Worm (Caenorhabditis elegans) whole organism, L3 larva: ENCODE results near the gene ZK616.1.

Experiments
- aly-2 ChIP-seq: fragments of 150-350 bp; optimal IDR thresholded peaks from 2 replicates; lab custom pipeline; 2014; ENCODE audit warnings: missing biosample characterization, missing genetic modification characterization
- ama-1 ChIP-seq: fragments of 150-350 bp; optimal IDR thresholded peaks from 2 replicates; lab custom pipeline; 2018
- ceh-16 ChIP-seq: sonication (generic microtip); optimal IDR thresholded peaks from 2 replicates; lab custom pipeline; 2017; ENCODE audit warnings: missing biosample characterization, missing genetic modification characterization
- fos-1 ChIP-seq: fragments of 150-350 bp; optimal IDR thresholded peaks from 2 replicates; lab custom pipeline; 2014; ENCODE audit warnings: missing biosample characterization, missing genetic modification characterization
- lin-39 ChIP-seq: fragments of 150-350 bp; optimal IDR thresholded peaks from 2 replicates; lab custom pipeline; 2018; ENCODE audit warnings: missing biosample characterization, missing genetic modification reagents, missing genetic modification characterization
- nhr-237 ChIP-seq: fragments of 150-350 bp; optimal IDR thresholded peaks from 2 replicates; lab custom pipeline; 2014; ENCODE audit warnings: missing biosample characterization, missing genetic modification characterization
- nhr-28 ChIP-seq: fragments of 150-350 bp; optimal IDR thresholded peaks from 2 replicates; lab custom pipeline; 2014; ENCODE audit warnings: missing biosample characterization, missing genetic modification characterization

- TF ChIP-seq fos-1 (tag; lab: Kevin White, UChicago): no peak
- TF ChIP-seq nhr-237 (tag; lab: Kevin White, UChicago): no peak
- TF ChIP-seq aly-2 (tag; lab: Kevin White, UChicago): no peak
- no peak for TF ChIP-seq ama-1
- peak; percentile 40 for TF ChIP-seq lin-39 (tag; lab: Kevin White, UChicago)
- no peak for TF ChIP-seq ceh-16 (tag; lab: Kevin White, UChicago)
- TF ChIP-seq nhr-28 (tag; lab: Kevin White, UChicago): no peak
Measured at ce11 chrIV:5394687-5395086, 6.0 kb upstream of the ZK616.1 start, which contains the start of the genes perm-3 and swsn-6.
